Worm (Caenorhabditis elegans) whole organism, L2 larva: ENCODE results near the gene Y60A3A.25.
"Not testable (repeated sequence)": the region's sequence is repeated elsewhere in the genome, so short reads cannot be mapped to it uniquely, and the experiment has no call there.

Source experiments
- F13H6.1 ChIP-seq: sonication (generic microtip); optimal IDR thresholded peaks from 2 replicates; lab custom pipeline; 2016; ENCODE audit warnings: missing genetic modification characterization, missing compliant biosample characterization
- R02D3.7 ChIP-seq: fragments of 150-350 bp; optimal IDR thresholded peaks from 2 replicates; lab custom pipeline; 2014; ENCODE audit warnings: missing biosample characterization, missing genetic modification characterization
- Y55F3AM.14 ChIP-seq: fragments of 200-800 bp; sonication (Bioruptor generic); optimal IDR thresholded peaks from 2 replicates; lab custom pipeline; 2018; ENCODE audit warnings: mild to moderate bottlenecking, missing genetic modification characterization, missing compliant biosample characterization
- ama-1 ChIP-seq: fragments of 150-350 bp; optimal IDR thresholded peaks from 2 replicates; lab custom pipeline; 2018; ENCODE audit warnings: inconsistent platforms
- blmp-1 ChIP-seq: sonication (generic microtip); optimal IDR thresholded peaks from 2 replicates; lab custom pipeline; 2017; ENCODE audit warnings: missing genetic modification characterization, mild to moderate bottlenecking, missing compliant biosample characterization, antibody characterized with exemption, moderate library complexity; ENCODE audit not compliant: insufficient read depth
- egl-27 ChIP-seq: sonication (generic microtip); optimal IDR thresholded peaks from 3 replicates; lab custom pipeline; 2017; ENCODE audit warnings: missing biosample characterization, missing genetic modification reagents, missing genetic modification characterization
- elt-3 ChIP-seq: sonication (generic microtip); optimal IDR thresholded peaks from 2 replicates; lab custom pipeline; 2017; ENCODE audit warnings: missing biosample characterization, missing genetic modification characterization
- fos-1 ChIP-seq: fragments of 150-350 bp; optimal IDR thresholded peaks from 2 replicates; lab custom pipeline; 2014; ENCODE audit warnings: missing biosample characterization, missing genetic modification characterization
- gmeb-1 ChIP-seq: fragments of 150-350 bp; optimal IDR thresholded peaks from 2 replicates; lab custom pipeline; 2014; ENCODE audit warnings: missing biosample characterization, missing genetic modification characterization
- lsy-2 ChIP-seq, 2 experiments: fragments of 150-350 bp in 1 of 2; sonication (generic microtip) in 1 of 2; optimal IDR thresholded peaks; 2 replicates each; lab custom pipeline; 2014 to 2017; ENCODE audit warnings: missing biosample characterization in 2 of 2, missing genetic modification characterization in 2 of 2
- mab-5 ChIP-seq: fragments of 150-350 bp; optimal IDR thresholded peaks from 2 replicates; lab custom pipeline; 2014; ENCODE audit warnings: missing biosample characterization, missing genetic modification characterization
- mbf-1 ChIP-seq: sonication (generic microtip); optimal IDR thresholded peaks from 2 replicates; lab custom pipeline; 2017; ENCODE audit warnings: missing biosample characterization, missing genetic modification characterization
- nhr-10 ChIP-seq: sonication (generic microtip); optimal IDR thresholded peaks from 2 replicates; lab custom pipeline; 2017; ENCODE audit warnings: missing biosample characterization, missing genetic modification characterization
- nhr-12 ChIP-seq: fragments of 150-350 bp; optimal IDR thresholded peaks from 2 replicates; lab custom pipeline; 2014; ENCODE audit warnings: missing biosample characterization, missing genetic modification characterization
- nhr-21 ChIP-seq: fragments of 150-350 bp; optimal IDR thresholded peaks from 2 replicates; lab custom pipeline; 2014; ENCODE audit warnings: missing biosample characterization, missing genetic modification characterization
- nhr-25 ChIP-seq: fragments of 150-350 bp; sonication (generic microtip); optimal IDR thresholded peaks from 3 replicates; lab custom pipeline; 2014; ENCODE audit warnings: missing biosample characterization, missing genetic modification characterization
- nhr-6 ChIP-seq: fragments of 150-350 bp; optimal IDR thresholded peaks from 2 replicates; lab custom pipeline; 2014; ENCODE audit warnings: missing biosample characterization, missing genetic modification characterization
- nhr-77 ChIP-seq: fragments of 150-350 bp; optimal IDR thresholded peaks from 2 replicates; lab custom pipeline; 2014; ENCODE audit warnings: missing biosample characterization, missing genetic modification characterization
- peb-1 ChIP-seq: fragments of 150-350 bp; optimal IDR thresholded peaks from 2 replicates; lab custom pipeline; 2014; ENCODE audit warnings: missing biosample characterization, missing genetic modification characterization
- sma-3 ChIP-seq: sonication (generic microtip); optimal IDR thresholded peaks from 2 replicates; lab custom pipeline; 2016; ENCODE audit warnings: missing genetic modification reagents, missing genetic modification characterization, missing compliant biosample characterization
- unc-39 ChIP-seq: fragments of 150-350 bp; optimal IDR thresholded peaks from 2 replicates; lab custom pipeline; 2014; ENCODE audit warnings: missing biosample characterization, missing genetic modification characterization
- unc-55 ChIP-seq: fragments of 150-350 bp; sonication (generic microtip); optimal IDR thresholded peaks from 3 replicates; lab custom pipeline; 2014; ENCODE audit warnings: missing biosample characterization, missing genetic modification reagents, missing genetic modification characterization
- ztf-1 ChIP-seq: fragments of 200-800 bp; sonication (Bioruptor generic); conservative IDR thresholded peaks from 2 replicates; pipeline ENCODE4 v1.3.6; 2022; ENCODE audit warnings: missing genetic modification characterization, missing compliant biosample characterization
- ztf-11 ChIP-seq: sonication (generic microtip); optimal IDR thresholded peaks from 2 replicates; lab custom pipeline; 2017; ENCODE audit warnings: missing biosample characterization, missing genetic modification characterization

The Y60A3A.25 gene

DNA sequence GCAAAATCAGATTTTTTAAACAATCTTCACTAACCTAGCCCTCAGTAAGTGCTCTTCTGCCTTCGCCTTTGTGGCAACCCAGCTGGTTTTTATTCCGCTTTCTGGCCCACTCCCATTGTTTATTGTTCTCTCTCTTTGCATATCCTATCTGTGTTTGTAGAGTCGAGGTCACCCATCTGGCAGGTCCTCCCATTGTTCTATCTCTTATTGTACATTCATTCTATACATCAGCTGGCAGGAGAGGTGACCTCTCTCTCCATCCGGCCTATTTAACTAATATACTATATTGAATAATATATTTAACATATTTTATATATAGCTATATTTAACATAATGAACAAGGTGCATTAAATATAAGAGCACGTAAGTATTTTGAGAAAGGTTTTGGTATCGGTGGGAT, 32.0 kb downstream of the Y60A3A.25 start:
- no peak for TF ChIP-seq nhr-21
- TF ChIP-seq ztf-1, result no peak
- TF ChIP-seq peb-1 (tag; lab: Kevin White, UChicago), result no peak
- TF ChIP-seq nhr-12 (tag; lab: Kevin White, UChicago), result no peak
- no peak for TF ChIP-seq lsy-2 (tag; optimal IDR thresholded peaks at IDR 0.05; lab: Kevin White, UChicago)
- TF ChIP-seq nhr-6, result no peak
- no peak for TF ChIP-seq mbf-1 (tag; lab: Kevin White, UChicago)
- no peak for TF ChIP-seq sma-3 (GFP tag; lab: Kevin White, UChicago)
- no peak for TF ChIP-seq nhr-25
- TF ChIP-seq fos-1 (tag; lab: Kevin White, UChicago), result no peak

- no peak for TF ChIP-seq unc-39
Measured at ce11 chrV:19958744-19959143, 35.2 kb downstream of the Y60A3A.25 start, which contains the start of gene srh-172. Gene srh-172 (plus strand): TSS chrV:19959044.

DNA sequence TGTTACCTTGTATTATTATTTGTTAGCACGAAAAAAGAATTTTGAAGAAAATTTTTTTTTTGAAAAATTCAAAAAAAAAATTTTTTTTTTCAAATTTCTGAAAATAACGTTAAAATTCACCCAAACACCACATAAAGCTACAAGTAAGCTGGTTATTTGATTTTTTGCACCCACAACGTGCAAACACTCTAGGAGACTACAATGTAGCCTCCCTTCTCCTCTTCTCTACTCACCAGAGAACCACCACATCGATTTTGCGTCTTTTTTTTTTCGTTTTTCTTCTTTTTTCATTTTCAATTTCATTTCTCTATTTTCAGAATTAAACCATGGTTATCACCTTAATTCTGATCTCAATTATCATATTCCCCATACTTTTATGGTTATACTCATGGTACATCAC, 38.8 kb downstream of the Y60A3A.25 start, which contains the start of gene abhd-3.1:
abhd-3.1 (plus strand) TSS at position 318 of the 400 bp plus-strand sequence.
- TF ChIP-seq F13H6.1, result no peak
- TF ChIP-seq unc-55 (GFP tag; lab: Kevin White, UChicago), result peak; percentile 28

DNA sequence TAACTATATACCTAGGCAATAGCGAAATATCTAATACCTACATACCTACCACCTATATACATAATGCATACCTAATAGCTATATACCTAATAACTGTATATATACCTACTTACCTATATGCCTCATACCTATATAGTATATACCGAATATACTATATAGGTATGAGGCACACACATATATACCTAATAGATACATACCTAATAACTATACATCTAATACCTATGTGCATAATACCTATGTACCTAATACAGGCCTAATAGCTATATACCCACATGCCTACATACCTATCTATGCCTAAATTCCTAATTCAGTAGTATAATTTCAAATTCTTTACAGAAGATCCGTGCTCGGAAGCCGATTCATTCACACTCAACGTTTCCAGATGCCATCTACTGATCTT, 39.5 kb downstream of the Y60A3A.25 start:
- no peak for TF ChIP-seq nhr-6
- no peak for TF ChIP-seq lsy-2 (tag; optimal IDR thresholded peaks at IDR 0.05; lab: Kevin White, UChicago)
- TF ChIP-seq ztf-11 (tag; lab: Kevin White, UChicago), result no peak
- no peak for TF ChIP-seq unc-55 (GFP tag; lab: Kevin White, UChicago)
- TF ChIP-seq nhr-77 (tag; lab: Kevin White, UChicago), result no peak
- TF ChIP-seq nhr-25, result no peak
- TF ChIP-seq nhr-10 (tag; lab: Kevin White, UChicago), result no peak
- no peak for TF ChIP-seq gmeb-1 (tag; lab: Kevin White, UChicago)

ce11 chrV:19949721-19950120, 44.3 kb downstream of the Y60A3A.25 start, which contains the start of gene Y60A3A.8:
Gene Y60A3A.8 (plus strand): TSS chrV:19949978.
- not testable (repeated sequence) for TF ChIP-seq R02D3.7; egl-27 (tag; lab: Kevin White, UChicago); mbf-1 (tag; lab: Kevin White, UChicago)

DNA sequence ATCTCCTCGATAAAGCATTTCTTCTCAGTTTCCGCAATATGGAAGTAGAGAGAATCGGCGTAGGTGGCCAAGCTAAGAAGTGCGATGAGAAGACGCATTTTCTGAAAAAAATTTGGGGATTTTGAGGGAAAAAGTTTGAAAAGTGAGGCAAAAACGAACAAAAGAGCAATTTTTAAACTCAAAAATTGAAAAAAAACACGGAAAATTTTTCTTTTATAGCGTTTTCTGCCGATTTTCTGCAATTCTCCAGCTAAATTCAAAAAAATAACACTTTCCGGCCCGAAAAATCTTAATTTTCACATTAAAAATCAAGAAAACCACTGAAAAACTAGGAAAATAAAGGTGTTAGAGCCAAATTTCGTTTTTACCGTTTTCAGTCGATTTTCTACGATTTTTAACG, 45.0 kb downstream of the Y60A3A.25 start, which contains the start of gene tmed-4:
tmed-4 (minus strand) TSS at position 101 of the 400 bp plus-strand sequence.
- TF ChIP-seq gmeb-1 (tag; lab: Kevin White, UChicago); ama-1 (lab: Kevin White, UChicago); nhr-21: not testable (repeated sequence)

ce11 chrV:19946529-19946928, 47.5 kb downstream of the Y60A3A.25 start, which contains the start of gene dhs-24:
Gene dhs-24 (minus strand): TSS chrV:19946629.
- no peak for TF ChIP-seq elt-3 (tag; lab: Kevin White, UChicago)
- TF ChIP-seq Y55F3AM.14 (GFP tag; lab: Kevin White, UChicago), result no peak
- no peak for TF ChIP-seq mab-5 (tag; lab: Kevin White, UChicago)
- no peak for TF ChIP-seq blmp-1 (tag; lab: Kevin White, UChicago)
